Worm (Caenorhabditis elegans) whole organism, L4 larva: ENCODE results near the gene ell-1.

Source experiments
- D1046.2 ChIP-seq: fragments of 200-800 bp; sonication (Bioruptor generic); IDR thresholded peaks from 2 replicates; pipeline ENCODE4 v1.3.6; 2022; ENCODE audit warnings: missing genetic modification characterization, missing compliant biosample characterization
- F10B5.3 ChIP-seq: sonication (generic microtip); optimal IDR thresholded peaks from 2 replicates; lab custom pipeline; 2016; ENCODE audit warnings: mild to moderate bottlenecking, missing genetic modification characterization, missing compliant biosample characterization
- F26F4.8 ChIP-seq: fragments of 200-800 bp; sonication (Bioruptor generic); conservative IDR thresholded peaks from 2 replicates; pipeline ENCODE4 v1.3.6; 2022; ENCODE audit warnings: missing genetic modification characterization, missing compliant biosample characterization
- F37D6.2 ChIP-seq: sonication (generic microtip); optimal IDR thresholded peaks from 2 replicates; lab custom pipeline; 2016; ENCODE audit warnings: mild to moderate bottlenecking, missing genetic modification characterization, missing compliant biosample characterization
- R02D3.7 ChIP-seq: fragments of 150-350 bp; sonication (generic microtip); optimal IDR thresholded peaks from 3 replicates; lab custom pipeline; 2014; ENCODE audit warnings: missing biosample characterization, missing genetic modification characterization
- Y48G9A.11 ChIP-seq: fragments of 200-800 bp; sonication (Bioruptor generic); IDR thresholded peaks from 2 replicates; pipeline ENCODE4 v1.3.6; 2022; ENCODE audit warnings: missing genetic modification reagents, missing genetic modification characterization, missing compliant biosample characterization
- ZK337.2 ChIP-seq: fragments of 200-800 bp; sonication (Bioruptor generic); IDR thresholded peaks from 2 replicates; pipeline ENCODE4 v1.3.6; 2022; ENCODE audit warnings: missing genetic modification reagents, missing genetic modification characterization, missing compliant biosample characterization
- ZK546.5 ChIP-seq, 2 experiments: sonication (generic microtip); optimal IDR thresholded peaks; 2 replicates each; lab custom pipeline; 2017; ENCODE audit warnings: missing biosample characterization in 2 of 2, missing genetic modification characterization in 2 of 2
- aha-1 ChIP-seq: fragments of 150-350 bp; peaks from one replicate; lab custom pipeline; 2014; ENCODE audit warnings: missing biosample characterization, missing genetic modification characterization
- ama-1 ChIP-seq: fragments of 150-350 bp; optimal IDR thresholded peaks from 2 replicates; lab custom pipeline; 2014; ENCODE audit warnings: inconsistent platforms, mixed read lengths
- arid-1 ChIP-seq: fragments of 200-800 bp; sonication (Bioruptor generic); conservative IDR thresholded peaks from 2 replicates; pipeline ENCODE4 v1.3.6; 2022; ENCODE audit warnings: missing genetic modification reagents, missing genetic modification characterization, missing compliant biosample characterization
- ceh-28 ChIP-seq: fragments of 150-350 bp; optimal IDR thresholded peaks from 2 replicates; lab custom pipeline; 2014; ENCODE audit warnings: missing biosample characterization, missing genetic modification reagents, missing genetic modification characterization
- ceh-44 ChIP-seq: fragments of 200-800 bp; sonication (Bioruptor generic); IDR thresholded peaks from 2 replicates; pipeline ENCODE4 v1.3.6; 2022; ENCODE audit warnings: missing genetic modification reagents, missing genetic modification characterization, missing compliant biosample characterization
- ces-1 ChIP-seq: fragments of 150-350 bp; sonication (generic microtip); optimal IDR thresholded peaks from 4 replicates; lab custom pipeline; 2014; ENCODE audit warnings: missing biosample characterization, missing genetic modification reagents, missing genetic modification characterization
- cey-2 ChIP-seq: sonication (generic microtip); optimal IDR thresholded peaks from 3 replicates; lab custom pipeline; 2017; ENCODE audit warnings: missing genetic modification characterization, mild to moderate bottlenecking, missing compliant biosample characterization, antibody characterized with exemption, borderline replicate concordance; ENCODE audit not compliant: insufficient read depth
- daf-12 ChIP-seq: fragments of 150-350 bp; optimal IDR thresholded peaks from 2 replicates; lab custom pipeline; 2014; ENCODE audit warnings: missing biosample characterization, missing genetic modification reagents, missing genetic modification characterization
- daf-16 ChIP-seq, 3 experiments: sonication (generic microtip); optimal IDR thresholded peaks; 2 replicates each; lab custom pipeline; 2016 to 2017; ENCODE audit warnings: missing genetic modification characterization in 3 of 3, missing genetic modification reagents in 3 of 3, mild to moderate bottlenecking in 2 of 3, missing compliant biosample characterization in 2 of 3, missing biosample characterization in 1 of 3, moderate library complexity in 1 of 3
- dmd-8 ChIP-seq: fragments of 200-800 bp; sonication (Bioruptor generic); IDR thresholded peaks from 2 replicates; pipeline ENCODE4 v1.3.6; 2022; ENCODE audit warnings: missing genetic modification characterization, missing compliant biosample characterization
- dmd-9 ChIP-seq: fragments of 200-800 bp; sonication (Bioruptor generic); IDR thresholded peaks from 2 replicates; pipeline ENCODE4 v1.3.6; 2022; ENCODE audit warnings: missing genetic modification reagents, missing genetic modification characterization, missing compliant biosample characterization
- egl-27 ChIP-seq: sonication (generic microtip); optimal IDR thresholded peaks from 3 replicates; lab custom pipeline; 2017; ENCODE audit warnings: missing biosample characterization, missing genetic modification reagents, missing genetic modification characterization
- egl-43 ChIP-seq: fragments of 200-800 bp; sonication (Bioruptor generic); IDR thresholded peaks from 2 replicates; pipeline ENCODE4 v1.3.6; 2022; ENCODE audit warnings: missing genetic modification reagents, missing genetic modification characterization, missing compliant biosample characterization
- fkh-10 ChIP-seq: fragments of 150-350 bp; optimal IDR thresholded peaks from 2 replicates; lab custom pipeline; 2014; ENCODE audit warnings: missing biosample characterization, missing genetic modification reagents, missing genetic modification characterization
- hlh-11 ChIP-seq: fragments of 200-800 bp; sonication (Bioruptor generic); optimal IDR thresholded peaks from 2 replicates; lab custom pipeline; 2018; ENCODE audit warnings: mild to moderate bottlenecking, missing genetic modification characterization, missing compliant biosample characterization
- lin-38 ChIP-seq: fragments of 200-800 bp; sonication (Bioruptor generic); IDR thresholded peaks from 2 replicates; pipeline ENCODE4 v1.3.6; 2022; ENCODE audit warnings: missing genetic modification reagents, missing genetic modification characterization, missing compliant biosample characterization
- madf-5 ChIP-seq, 2 experiments: fragments of 200-800 bp; sonication (Bioruptor generic); IDR thresholded peaks; 2 replicates each; pipeline ENCODE4 v1.3.6; 2022; ENCODE audit warnings: missing compliant biosample characterization in 2 of 2, missing genetic modification characterization in 2 of 2
- mdl-1 ChIP-seq, 2 experiments: fragments of 150-350 bp in 1 of 2; sonication (generic microtip) in 1 of 2; optimal IDR thresholded peaks; 2 replicates each; lab custom pipeline; 2014 to 2017; ENCODE audit warnings: missing biosample characterization in 2 of 2, missing genetic modification characterization in 2 of 2
- mdt-29 ChIP-seq: fragments of 200-800 bp; sonication (Bioruptor generic); IDR thresholded peaks from 2 replicates; pipeline ENCODE4 v1.3.6; 2022; ENCODE audit warnings: missing genetic modification reagents, missing genetic modification characterization, missing compliant biosample characterization
- mes-2 ChIP-seq: sonication (generic microtip); optimal IDR thresholded peaks from 2 replicates; lab custom pipeline; 2016; ENCODE audit warnings: missing genotype, mild to moderate bottlenecking, missing genetic modification characterization, missing compliant biosample characterization; ENCODE audit not compliant: poor library complexity, severe bottlenecking
- mxl-2 ChIP-seq: fragments of 200-800 bp; sonication (Bioruptor generic); conservative IDR thresholded peaks from 2 replicates; pipeline ENCODE4 v1.3.6; 2022; ENCODE audit warnings: missing genetic modification reagents, missing genetic modification characterization, missing compliant biosample characterization
- mxl-3 ChIP-seq: fragments of 200-800 bp; sonication (Bioruptor generic); optimal IDR thresholded peaks from 2 replicates; lab custom pipeline; 2018; ENCODE audit warnings: mild to moderate bottlenecking, missing genetic modification characterization, missing compliant biosample characterization
- nhr-10 ChIP-seq: fragments of 150-350 bp; optimal IDR thresholded peaks from 2 replicates; lab custom pipeline; 2014; ENCODE audit warnings: missing biosample characterization, missing genetic modification characterization
- nhr-102 ChIP-seq: sonication (generic microtip); optimal IDR thresholded peaks from 2 replicates; lab custom pipeline; 2016; ENCODE audit warnings: mild to moderate bottlenecking, missing genetic modification characterization, moderate library complexity, missing compliant biosample characterization
- nhr-111 ChIP-seq: fragments of 200-800 bp; sonication (Bioruptor generic); optimal IDR thresholded peaks from 2 replicates; lab custom pipeline; 2018; ENCODE audit warnings: mild to moderate bottlenecking, missing genetic modification characterization, missing compliant biosample characterization
- nhr-25 ChIP-seq: sonication (generic microtip); optimal IDR thresholded peaks from 2 replicates; lab custom pipeline; 2017; ENCODE audit warnings: missing genetic modification characterization, mild to moderate bottlenecking, missing compliant biosample characterization, antibody characterized with exemption, moderate library complexity, borderline replicate concordance; ENCODE audit not compliant: insufficient read depth
- nhr-28 ChIP-seq: fragments of 150-350 bp; optimal IDR thresholded peaks from 2 replicates; lab custom pipeline; 2014; ENCODE audit warnings: missing biosample characterization, missing genetic modification characterization
- pha-4 ChIP-seq, 2 experiments: fragments of 150-350 bp in 1 of 2; fragments of 200-800 bp in 1 of 2; sonication (Bioruptor generic) in 1 of 2; IDR thresholded peaks in 1 of 2; optimal IDR thresholded peaks in 1 of 2; 2 replicates each; pipeline versions ENCODE4 v1.3.6 to Lab custom; 2014 to 2022; ENCODE audit warnings: missing genetic modification characterization in 2 of 2, missing genetic modification reagents in 2 of 2, missing biosample characterization in 1 of 2, missing compliant biosample characterization in 1 of 2
- rbr-2 ChIP-seq: sonication (generic microtip); optimal IDR thresholded peaks from 2 replicates; lab custom pipeline; 2016; ENCODE audit warnings: missing genotype, missing genetic modification characterization, missing compliant biosample characterization
- sdz-12 ChIP-seq: fragments of 200-800 bp; sonication (Bioruptor generic); optimal IDR thresholded peaks from 2 replicates; lab custom pipeline; 2018; ENCODE audit warnings: mild to moderate bottlenecking, missing genetic modification characterization, missing compliant biosample characterization
- skn-1 ChIP-seq: fragments of 150-350 bp; optimal IDR thresholded peaks from 2 replicates; lab custom pipeline; 2014; ENCODE audit warnings: missing biosample characterization, missing genetic modification characterization
- snpc-4 ChIP-seq: fragments of 150-350 bp; optimal IDR thresholded peaks from 2 replicates; lab custom pipeline; 2014; ENCODE audit warnings: missing biosample characterization, missing genetic modification characterization
- spr-1 ChIP-seq: sonication (generic microtip); optimal IDR thresholded peaks from 2 replicates; lab custom pipeline; 2016; ENCODE audit warnings: mild to moderate bottlenecking, missing genetic modification characterization, missing compliant biosample characterization
- spr-3 ChIP-seq: fragments of 200-800 bp; sonication (Bioruptor generic); optimal IDR thresholded peaks from 2 replicates; lab custom pipeline; 2018; ENCODE audit warnings: mild to moderate bottlenecking, missing genetic modification characterization, missing compliant biosample characterization
- unc-62 ChIP-seq, 3 experiments: fragments of 150-350 bp in 1 of 3; sonication (generic microtip); optimal IDR thresholded peaks in 2 of 3; peaks in 1 of 3; 1 replicate in 1 of 3; 2 replicates in 2 of 3; lab custom pipeline; 2014 to 2017; ENCODE audit warnings: missing biosample characterization in 3 of 3, missing genetic modification characterization in 3 of 3, missing genetic modification reagents in 3 of 3, missing genotype in 1 of 3
- vab-7 ChIP-seq: fragments of 200-800 bp; sonication (Bioruptor generic); IDR thresholded peaks from 2 replicates; pipeline ENCODE4 v1.3.6; 2022; ENCODE audit warnings: missing genetic modification reagents, missing genetic modification characterization, missing compliant biosample characterization
- zag-1 ChIP-seq: fragments of 150-350 bp; optimal IDR thresholded peaks from 2 replicates; lab custom pipeline; 2014; ENCODE audit warnings: missing biosample characterization, missing genetic modification characterization
- zfp-2 ChIP-seq: sonication (generic microtip); optimal IDR thresholded peaks from 2 replicates; lab custom pipeline; 2016; ENCODE audit warnings: mild to moderate bottlenecking, missing genetic modification characterization, missing compliant biosample characterization
- zip-2 ChIP-seq: fragments of 150-350 bp; optimal IDR thresholded peaks from 2 replicates; lab custom pipeline; 2014; ENCODE audit warnings: missing biosample characterization, missing genetic modification characterization
- ztf-11 ChIP-seq: fragments of 150-350 bp; optimal IDR thresholded peaks from 2 replicates; lab custom pipeline; 2014; ENCODE audit warnings: missing biosample characterization, missing genetic modification characterization

Gene ell-1

ce11 chrIV:4445711-4446290 lies 51.6 kb downstream of the ell-1 start, which contains the start of the genes wapl-1 and htz-1 (continued):
- TF ChIP-seq F26F4.8, result no peak
- TF ChIP-seq mdt-29, result peak; percentile 84
- TF ChIP-seq mes-2, result peak; percentile 95
- TF ChIP-seq dmd-8 (GFP tag; lab: Robert Waterston, UW), result no peak
- peak; percentile 91 for TF ChIP-seq nhr-102 (tag; lab: Kevin White, UChicago)
- 0 out of 2 replicates have a peak, but pooled peaks have one; percentile 13 for TF ChIP-seq mxl-2 (GFP tag; lab: Robert Waterston, UW)
- peak; percentile 67 for TF ChIP-seq F10B5.3 (tag; lab: Kevin White, UChicago)
- peak; percentile 80 for TF ChIP-seq nhr-28 (tag; lab: Kevin White, UChicago)
- peak; percentile 85 for TF ChIP-seq F37D6.2 (tag; lab: Kevin White, UChicago)
- TF ChIP-seq ama-1 (lab: Kevin White, UChicago), result peak; percentile 88
- TF ChIP-seq pha-4 (GFP tag; IDR thresholded peaks at IDR 0.05; lab: Robert Waterston, UW), result peak; percentile 88; the same call in 1 of the 2 replicates
- TF ChIP-seq pha-4 (tag; optimal IDR thresholded peaks at IDR 0.05; lab: Kevin White, UChicago), result peak; percentile 46
- peak; percentile 78 for TF ChIP-seq mxl-3
- peak in 1 of 2 experiments; percentile 81 for TF ChIP-seq mdl-1 (tag; optimal IDR thresholded peaks at IDR 0.05; lab: Kevin White, UChicago)
- peak; percentile 97 for TF ChIP-seq zfp-2 (tag; lab: Kevin White, UChicago)
- TF ChIP-seq cey-2 (tag; lab: Kevin White, UChicago), result no peak
- peak; percentile 91 for TF ChIP-seq lin-38 (GFP tag; lab: Robert Waterston, UW)
- peak; percentile 85 for TF ChIP-seq egl-43
- no peak for TF ChIP-seq egl-27 (tag; lab: Kevin White, UChicago)
- TF ChIP-seq ZK337.2 (GFP tag; lab: Robert Waterston, UW), result no peak
- TF ChIP-seq D1046.2 (GFP tag; lab: Robert Waterston, UW), result peak; percentile 83; the same call in 1 of the 2 replicates
- peak; percentile 88 for TF ChIP-seq dmd-9 (GFP tag; lab: Robert Waterston, UW)
- no peak for TF ChIP-seq nhr-10
- peak; percentile 93 for TF ChIP-seq R02D3.7 (tag; lab: Kevin White, UChicago)
- no peak for TF ChIP-seq zag-1 (tag; lab: Kevin White, UChicago)
- no peak for TF ChIP-seq daf-12 (tag; lab: Kevin White, UChicago)
- TF ChIP-seq arid-1, result peak; percentile 87
- peak; percentile 18 for TF ChIP-seq zip-2 (tag; lab: Kevin White, UChicago)
- TF ChIP-seq snpc-4 (tag; lab: Kevin White, UChicago), result no peak
- peak; percentile 94 for TF ChIP-seq rbr-2 (tag; lab: Kevin White, UChicago)
- TF ChIP-seq skn-1, result no peak
- peak; percentile 92 for TF ChIP-seq hlh-11
- no peak for TF ChIP-seq madf-5 (GFP tag; IDR thresholded peaks at IDR 0.05; lab: Robert Waterston, UW)
- peak; percentile 80 for TF ChIP-seq spr-1 (tag; lab: Kevin White, UChicago)
- peak; percentile 59 for TF ChIP-seq ces-1 (GFP tag; lab: Kevin White, UChicago)
- TF ChIP-seq ZK546.5 (tag; optimal IDR thresholded peaks at IDR 0.05; lab: Kevin White, UChicago), result peak; percentile 76 to 97
- TF ChIP-seq nhr-111 (GFP tag; lab: Kevin White, UChicago), result no peak
- no peak for TF ChIP-seq ztf-11 (tag; lab: Kevin White, UChicago)
- TF ChIP-seq Y48G9A.11 (GFP tag; lab: Robert Waterston, UW), result 0 out of 2 replicates have a peak, but pooled peaks have one; percentile 34
- TF ChIP-seq sdz-12 (GFP tag; lab: Kevin White, UChicago), result no peak
- TF ChIP-seq vab-7 (GFP tag; lab: Robert Waterston, UW), result peak; percentile 52; the same call in 1 of the 2 replicates
- peak in 1 of 2 experiments; percentile 99 for TF ChIP-seq unc-62 (GFP tag; optimal IDR thresholded peaks at IDR 0.05 in 1 of 2; lab: Kevin White, UChicago)
- TF ChIP-seq unc-62 (tag; optimal IDR thresholded peaks at IDR 0.05; lab: Kevin White, UChicago), result no peak
- peak; percentile 18 for TF ChIP-seq ceh-28 (tag; lab: Kevin White, UChicago)
- peak; percentile 88 for TF ChIP-seq nhr-25 (tag; lab: Kevin White, UChicago)
- TF ChIP-seq spr-3 (GFP tag; lab: Kevin White, UChicago), result peak; percentile 3
- peak; percentile 100 for TF ChIP-seq aha-1
- TF ChIP-seq daf-16 (GFP tag; optimal IDR thresholded peaks at IDR 0.05; lab: Kevin White, UChicago), result peak in 1 of 2 experiments; percentile 72
- peak; percentile 74 for TF ChIP-seq daf-16 (tag; optimal IDR thresholded peaks at IDR 0.05; lab: Kevin White, UChicago)
- peak; percentile 96 for TF ChIP-seq fkh-10 (GFP tag; lab: Kevin White, UChicago)
- peak; percentile 39; the same call in 1 of the 2 replicates for TF ChIP-seq ceh-44
